Worm (Caenorhabditis elegans): Measurements from ENCODE around the gene F13H8.1.

Gene F13H8.1

DNA sequence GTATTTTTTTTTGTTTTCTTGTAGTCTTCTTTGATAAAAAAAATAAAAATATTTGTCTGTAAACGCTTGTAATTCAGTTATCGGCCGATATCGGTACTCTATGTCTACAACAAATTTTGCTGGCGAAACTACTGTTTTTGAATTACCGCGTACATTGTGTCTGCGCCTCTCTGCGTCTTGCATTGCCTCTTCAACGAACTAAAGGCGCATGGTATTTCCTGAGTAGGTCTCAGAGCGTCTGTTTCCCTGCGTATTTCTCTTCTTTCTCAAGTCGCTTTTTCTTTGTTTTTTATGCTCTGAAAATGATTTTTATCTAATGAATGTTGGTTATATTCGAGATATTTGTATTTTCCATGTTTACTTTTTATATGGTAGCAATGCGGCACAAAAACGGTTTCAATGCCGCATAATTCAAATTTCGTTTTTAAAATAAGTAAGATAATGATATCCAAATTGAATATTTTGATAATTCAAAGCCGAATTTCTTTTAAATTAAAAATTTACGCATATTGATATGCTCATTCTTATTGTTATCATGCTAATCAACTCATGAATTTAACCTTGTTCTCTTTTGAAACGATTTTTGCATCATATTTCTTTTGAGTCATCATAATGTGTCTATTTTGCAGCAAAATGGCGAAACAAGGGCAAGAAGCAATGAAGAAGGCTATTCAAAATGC is 32.3 kb upstream of the F13H8.1 start, which contains the start of gene phb-2 (continued):
- TF ChIP-seq jun-1 (tag; optimal IDR thresholded peaks at IDR 0.05) (peak; percentile 68), swsn-7 (tag; optimal IDR thresholded peaks at IDR 0.05) (peak; percentile 70), mef-2 (tag; optimal IDR thresholded peaks at IDR 0.05) (no peak), dsc-1 (tag; optimal IDR thresholded peaks at IDR 0.05) (peak; percentile 44), blmp-1 (tag; optimal IDR thresholded peaks at IDR 0.05) (peak; percentile 73), C34B4.2 (tag; optimal IDR thresholded peaks at IDR 0.05) (no peak), lin-13 (GFP tag; optimal IDR thresholded peaks at IDR 0.05) (peak; percentile 70), rnt-1 (tag; optimal IDR thresholded peaks at IDR 0.05) (peak; percentile 84), F16B12.6 (tag; optimal IDR thresholded peaks at IDR 0.05) (peak; percentile 60), lin-14 (GFP tag; optimal IDR thresholded peaks at IDR 0.05) (peak; percentile 73)

DNA sequence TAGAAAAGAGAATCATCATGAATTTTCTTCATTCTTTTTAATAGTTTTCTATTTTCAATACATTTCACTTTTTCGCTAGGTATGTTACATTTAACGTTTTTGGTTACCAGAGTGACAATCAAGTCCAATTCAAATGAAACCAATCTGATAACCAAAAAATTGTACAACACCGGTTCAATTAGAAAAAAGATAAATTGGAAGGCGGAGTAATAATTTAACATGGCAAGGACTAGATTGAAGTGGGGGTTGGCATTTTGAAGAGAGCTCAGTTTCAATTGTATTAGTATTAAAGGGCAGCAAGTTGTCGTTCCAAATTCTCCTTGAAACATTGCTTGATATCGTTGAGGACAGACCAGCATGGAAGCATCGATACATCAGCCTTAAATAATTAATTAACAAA is 30.5 kb upstream of the F13H8.1 start:
- TF ChIP-seq lin-15B (tag; optimal IDR thresholded peaks at IDR 0.05) (no peak), nhr-85 (tag) (peak; percentile 23), efl-1 (optimal IDR thresholded peaks at IDR 0.05) (no peak), efl-1 (GFP tag; optimal IDR thresholded peaks at IDR 0.05 in 1 of 2) (peak in 1 of 2 experiments; percentile 87)

DNA sequence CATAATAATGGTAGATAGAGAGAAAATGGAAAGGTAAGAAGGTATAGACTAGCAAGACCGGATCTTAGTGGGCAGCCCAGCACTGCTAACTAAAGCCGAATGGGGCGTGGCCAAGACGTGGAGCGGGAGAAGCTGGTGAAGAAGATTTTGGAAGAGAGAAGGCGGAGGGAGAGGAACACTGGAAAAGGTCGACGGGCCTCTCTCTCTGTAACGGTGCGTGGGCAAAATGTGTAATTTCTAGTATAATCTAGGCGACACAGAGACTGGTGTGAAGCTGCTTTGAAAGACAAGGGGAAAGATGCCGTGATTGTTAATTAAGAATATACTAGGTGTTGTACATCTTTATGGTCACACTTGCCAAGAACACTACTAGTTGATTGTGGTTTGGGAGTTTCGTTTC is 27.2 kb upstream of the F13H8.1 start, which contains the start of gene F13H8.5:
TSS of gene F13H8.5 (minus strand) at position 101 of the 400 bp plus-strand sequence.
- TF ChIP-seq lsy-2 (tag; optimal IDR thresholded peaks at IDR 0.05) (no peak), nhr-11 (tag; optimal IDR thresholded peaks at IDR 0.05) (no peak), zag-1 (tag; optimal IDR thresholded peaks at IDR 0.05) (no peak), egl-27 (tag; optimal IDR thresholded peaks at IDR 0.05) (no peak), ama-1 (optimal IDR thresholded peaks at IDR 0.05) (no peak), nhr-84 (tag; optimal IDR thresholded peaks at IDR 0.05) (no peak)

DNA sequence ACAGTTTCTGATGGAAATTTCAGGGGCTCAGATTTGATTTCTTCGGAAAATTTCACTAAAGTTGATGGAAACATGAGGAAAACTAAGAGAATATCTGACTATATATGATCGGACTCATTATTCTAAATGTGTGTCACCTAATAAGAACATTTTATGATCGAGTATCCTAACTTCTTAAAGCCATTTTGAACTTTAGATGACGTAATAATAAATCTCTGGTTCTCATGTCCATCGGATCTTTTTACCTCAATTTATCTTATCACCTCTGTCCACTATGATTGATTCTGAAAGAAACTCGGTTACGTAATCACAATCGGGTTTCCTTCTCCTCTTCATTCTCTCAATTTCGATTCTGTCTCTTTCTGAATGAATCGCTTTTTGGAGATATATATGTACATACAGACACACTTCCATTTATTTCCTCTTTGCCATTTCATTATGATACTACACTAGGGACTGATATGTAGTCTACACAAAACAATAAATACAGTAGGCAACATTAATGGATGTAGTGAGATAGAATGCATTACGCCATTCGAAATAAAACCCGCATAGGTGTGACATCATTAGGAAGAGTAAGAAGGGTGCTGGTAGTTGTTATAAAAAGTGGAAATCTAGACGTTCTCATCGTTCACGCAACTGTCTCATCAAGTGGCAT is 25.8 kb upstream of the F13H8.1 start:
- TF ChIP-seq tbx-2 (tag; optimal IDR thresholded peaks at IDR 0.05) (no peak), ceh-63 (GFP tag; optimal IDR thresholded peaks at IDR 0.05) (no peak), nhr-85 (tag) (peak; percentile 13), blmp-1 (tag; optimal IDR thresholded peaks at IDR 0.05) (peak; percentile 25), alr-1 (tag; optimal IDR thresholded peaks at IDR 0.05; ENCODE audit: borderline replicate concordance) (no peak), ces-1 (GFP tag; optimal IDR thresholded peaks at IDR 0.05) (no peak), nhr-76 (tag; optimal IDR thresholded peaks at IDR 0.05) (no peak), nhr-77 (tag; optimal IDR thresholded peaks at IDR 0.05) (no peak), efl-1 (optimal IDR thresholded peaks at IDR 0.05) (no peak), efl-1 (GFP tag; optimal IDR thresholded peaks at IDR 0.05 in 1 of 2) (peak in 1 of 2 experiments; percentile 8), irx-1 (tag; optimal IDR thresholded peaks at IDR 0.05) (no peak), nhr-90 (tag; optimal IDR thresholded peaks at IDR 0.05; ENCODE audit: poor library complexity) (no peak), sup-37 (GFP tag; optimal IDR thresholded peaks at IDR 0.05) (no peak), unc-62 (GFP tag; optimal IDR thresholded peaks at IDR 0.05) (no peak), fkh-8 (tag; optimal IDR thresholded peaks at IDR 0.05) (no peak), efl-3 (GFP tag; optimal IDR thresholded peaks at IDR 0.05) (no peak)

DNA sequence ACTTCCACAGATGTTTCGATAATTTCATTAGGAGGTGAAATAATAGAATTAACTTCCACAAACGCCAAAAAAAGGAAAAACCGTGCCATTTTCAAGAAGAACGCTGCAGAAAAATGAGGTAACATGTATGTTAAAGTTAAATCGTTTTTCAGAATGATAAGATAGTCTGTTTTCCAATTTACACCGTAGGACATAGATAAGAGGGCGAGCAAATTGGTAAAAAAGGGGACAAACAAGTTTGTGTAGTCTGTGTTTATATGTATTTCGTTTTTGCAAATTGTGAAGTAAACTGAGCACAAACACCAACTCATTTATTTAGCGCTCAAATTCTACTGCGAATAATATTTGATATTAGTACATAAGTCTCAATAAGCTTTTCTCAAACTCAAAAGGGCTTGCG is 23.3 kb upstream of the F13H8.1 start, which contains the start of gene F13H8.11:
TSS of gene F13H8.11 (minus strand) at position 155 of the 400 bp plus-strand sequence.
- TF ChIP-seq lin-35 (GFP tag; optimal IDR thresholded peaks at IDR 0.05): peak in 1 of 2 experiments; percentile 8
- TF ChIP-seq elt-2 (tag; optimal IDR thresholded peaks at IDR 0.05): peak; percentile 29
- TF ChIP-seq irx-1 (tag; optimal IDR thresholded peaks at IDR 0.05): no peak

Measured in whole organism, L1 larva.